Worm (Caenorhabditis elegans) whole organism, young adult: ENCODE results near the gene ufd-2.
A peak's percentile ranks its signal among the peaks of the same experiment; 100 is the strongest.

Experiments used
- B0019.2 ChIP-seq: fragments of 200-800 bp; sonication (Bioruptor generic); conservative IDR thresholded peaks from 2 replicates; pipeline ENCODE4 v1.3.6; 2022; ENCODE audit warnings: missing genetic modification reagents, missing genetic modification characterization, missing compliant biosample characterization
- B0336.3 ChIP-seq: fragments of 200-800 bp; sonication (Bioruptor generic); IDR thresholded peaks from 2 replicates; pipeline ENCODE4 v1.3.6; 2022; ENCODE audit warnings: missing genetic modification characterization, missing compliant biosample characterization
- F37B4.10 ChIP-seq: fragments of 200-800 bp; sonication (Bioruptor generic); IDR thresholded peaks from 2 replicates; pipeline ENCODE4 v1.3.6; 2022; ENCODE audit warnings: missing genetic modification characterization, missing compliant biosample characterization
- F39B2.1 ChIP-seq: fragments of 200-800 bp; sonication (Bioruptor generic); IDR thresholded peaks from 2 replicates; pipeline ENCODE4 v1.3.6; 2022; ENCODE audit warnings: missing genetic modification reagents, missing genetic modification characterization, missing compliant biosample characterization
- F55B11.4 ChIP-seq: sonication (generic microtip); optimal IDR thresholded peaks from 2 replicates; lab custom pipeline; 2016; ENCODE audit warnings: missing compliant biosample characterization, missing genetic modification characterization, borderline replicate concordance; ENCODE audit not compliant: insufficient read depth
- K12H6.12 ChIP-seq: fragments of 200-800 bp; sonication (Bioruptor generic); optimal IDR thresholded peaks from 2 replicates; lab custom pipeline; 2018; ENCODE audit warnings: mild to moderate bottlenecking, missing genetic modification characterization, missing compliant biosample characterization
- T07F8.4 ChIP-seq: sonication (generic microtip); optimal IDR thresholded peaks from 2 replicates; lab custom pipeline; 2016; ENCODE audit warnings: mild to moderate bottlenecking, missing genetic modification characterization, moderate library complexity, missing compliant biosample characterization
- Y53F4B.3 ChIP-seq: fragments of 200-800 bp; sonication (Bioruptor generic); IDR thresholded peaks from 2 replicates; pipeline ENCODE4 v1.3.6; 2022; ENCODE audit warnings: missing genetic modification reagents, missing genetic modification characterization, missing compliant biosample characterization
- Y56A3A.18 ChIP-seq: fragments of 200-800 bp; sonication (Bioruptor generic); IDR thresholded peaks from 2 replicates; pipeline ENCODE4 v1.3.6; 2022; ENCODE audit warnings: missing genetic modification reagents, missing genetic modification characterization, missing compliant biosample characterization
- Y79H2A.3 ChIP-seq: fragments of 200-800 bp; sonication (Bioruptor generic); conservative IDR thresholded peaks from 2 replicates; pipeline ENCODE4 v1.3.6; 2022; ENCODE audit warnings: missing genetic modification reagents, missing genetic modification characterization, missing compliant biosample characterization
- Y95B8A.8 ChIP-seq: fragments of 200-800 bp; sonication (Bioruptor generic); IDR thresholded peaks from 2 replicates; pipeline ENCODE4 v1.3.6; 2022; ENCODE audit warnings: missing genetic modification reagents, missing genetic modification characterization, missing compliant biosample characterization
- akir-1 ChIP-seq: fragments of 200-800 bp; sonication (Bioruptor generic); optimal IDR thresholded peaks from 2 replicates; lab custom pipeline; 2018; ENCODE audit warnings: mild to moderate bottlenecking, missing genetic modification characterization, moderate library complexity, missing compliant biosample characterization
- aptf-2 ChIP-seq: fragments of 200-800 bp; sonication (Bioruptor generic); conservative IDR thresholded peaks from 2 replicates; pipeline ENCODE4 v1.3.6; 2022; ENCODE audit warnings: missing genetic modification reagents, missing genetic modification characterization, missing compliant biosample characterization
- aptf-3 ChIP-seq: fragments of 200-800 bp; sonication (Bioruptor generic); IDR thresholded peaks from 2 replicates; pipeline ENCODE4 v1.3.6; 2022; ENCODE audit warnings: missing genetic modification characterization, missing compliant biosample characterization
- atf-7 ChIP-seq: sonication (generic microtip); optimal IDR thresholded peaks from 2 replicates; lab custom pipeline; 2017; ENCODE audit warnings: mild to moderate bottlenecking, missing genetic modification characterization, missing compliant biosample characterization
- attf-3 ChIP-seq: fragments of 200-800 bp; sonication (Bioruptor generic); conservative IDR thresholded peaks from 2 replicates; pipeline ENCODE4 v1.3.6; 2022; ENCODE audit warnings: missing genetic modification reagents, missing genetic modification characterization, missing compliant biosample characterization
- attf-6 ChIP-seq: fragments of 200-800 bp; sonication (Bioruptor generic); IDR thresholded peaks from 2 replicates; pipeline ENCODE4 v1.3.6; 2022; ENCODE audit warnings: missing genetic modification reagents, missing genetic modification characterization, missing compliant biosample characterization
- ceh-27 ChIP-seq: fragments of 200-800 bp; sonication (Bioruptor generic); optimal IDR thresholded peaks from 2 replicates; lab custom pipeline; 2018; ENCODE audit warnings: mild to moderate bottlenecking, missing genetic modification characterization, moderate library complexity, missing compliant biosample characterization
- ceh-58 ChIP-seq: fragments of 200-800 bp; sonication (Bioruptor generic); IDR thresholded peaks from 2 replicates; pipeline ENCODE4 v1.3.6; 2022; ENCODE audit warnings: missing genetic modification characterization, missing compliant biosample characterization
- ceh-91 ChIP-seq: fragments of 200-800 bp; sonication (Bioruptor generic); IDR thresholded peaks from 2 replicates; pipeline ENCODE4 v1.3.6; 2022; ENCODE audit warnings: missing genetic modification reagents, missing genetic modification characterization, missing compliant biosample characterization
- dox-1 ChIP-seq: fragments of 200-800 bp; sonication (Bioruptor generic); IDR thresholded peaks from 2 replicates; pipeline ENCODE4 v1.3.6; 2022; ENCODE audit warnings: missing genetic modification reagents, missing genetic modification characterization, missing compliant biosample characterization
- dpff-1 ChIP-seq: sonication (generic microtip); optimal IDR thresholded peaks from 2 replicates; lab custom pipeline; 2017; ENCODE audit warnings: mild to moderate bottlenecking, missing genetic modification characterization, missing compliant biosample characterization
- dpl-1 ChIP-seq: fragments of 150-350 bp; optimal IDR thresholded peaks from 2 replicates; lab custom pipeline; 2014; ENCODE audit warnings: missing biosample characterization, missing genetic modification reagents, missing genetic modification characterization
- egrh-3 ChIP-seq: fragments of 200-800 bp; sonication (Bioruptor generic); IDR thresholded peaks from 2 replicates; pipeline ENCODE4 v1.3.6; 2022; ENCODE audit warnings: missing genetic modification reagents, missing genetic modification characterization, missing compliant biosample characterization
- gei-17 ChIP-seq: fragments of 200-800 bp; sonication (Bioruptor generic); optimal IDR thresholded peaks from 2 replicates; lab custom pipeline; 2018; ENCODE audit warnings: mild to moderate bottlenecking, missing genetic modification characterization, missing compliant biosample characterization
- him-1 ChIP-seq: sonication (generic microtip); optimal IDR thresholded peaks from 2 replicates; lab custom pipeline; 2016; ENCODE audit warnings: missing genotype, missing genetic modification reagents, missing genetic modification characterization, missing compliant biosample characterization
- hlh-12 ChIP-seq: sonication (generic microtip); optimal IDR thresholded peaks from 2 replicates; lab custom pipeline; 2016; ENCODE audit warnings: missing genetic modification characterization, missing compliant biosample characterization
- lag-1 ChIP-seq: fragments of 200-800 bp; sonication (Bioruptor generic); IDR thresholded peaks from 2 replicates; pipeline ENCODE4 v1.3.6; 2022; ENCODE audit warnings: missing genetic modification reagents, missing genetic modification characterization, missing compliant biosample characterization
- let-607 ChIP-seq, 2 experiments: fragments of 200-800 bp in 1 of 2; sonication (Bioruptor generic) in 1 of 2; sonication (generic microtip) in 1 of 2; optimal IDR thresholded peaks; 2 replicates each; lab custom pipeline; 2016 to 2018; ENCODE audit warnings: mild to moderate bottlenecking in 2 of 2, missing compliant biosample characterization in 2 of 2, missing genetic modification characterization in 2 of 2, moderate library complexity in 2 of 2, missing genotype in 1 of 2
- lin-26 ChIP-seq: fragments of 200-800 bp; sonication (Bioruptor generic); IDR thresholded peaks from 2 replicates; pipeline ENCODE4 v1.3.6; 2022; ENCODE audit warnings: missing genetic modification reagents, missing genetic modification characterization, missing compliant biosample characterization
- lin-35 ChIP-seq, 3 experiments: fragments of 150-350 bp in 2 of 3; sonication (generic microtip) in 1 of 3; optimal IDR thresholded peaks; 2 replicates each; lab custom pipeline; 2014 to 2018; ENCODE audit warnings: missing biosample characterization in 3 of 3, missing genetic modification characterization in 3 of 3, missing genetic modification reagents in 3 of 3
- lir-1 ChIP-seq: fragments of 200-800 bp; sonication (Bioruptor generic); conservative IDR thresholded peaks from 2 replicates; pipeline ENCODE4 v1.3.6; 2022; ENCODE audit warnings: missing genetic modification reagents, missing genetic modification characterization, missing compliant biosample characterization
- lsl-1 ChIP-seq: fragments of 200-800 bp; sonication (Bioruptor generic); optimal IDR thresholded peaks from 2 replicates; lab custom pipeline; 2018; ENCODE audit warnings: mild to moderate bottlenecking, missing genetic modification characterization, moderate library complexity, missing compliant biosample characterization
- madf-6 ChIP-seq: fragments of 200-800 bp; sonication (Bioruptor generic); IDR thresholded peaks from 2 replicates; pipeline ENCODE4 v1.3.6; 2022; ENCODE audit warnings: missing genetic modification reagents, missing genetic modification characterization, missing compliant biosample characterization
- mxl-1 ChIP-seq: sonication (generic microtip); optimal IDR thresholded peaks from 2 replicates; lab custom pipeline; 2016; ENCODE audit warnings: missing genetic modification characterization, missing compliant biosample characterization
- nhr-120 ChIP-seq: fragments of 200-800 bp; sonication (Bioruptor generic); IDR thresholded peaks from 2 replicates; pipeline ENCODE4 v1.3.6; 2022; ENCODE audit warnings: missing genetic modification characterization, missing compliant biosample characterization
- nhr-80 ChIP-seq: sonication (generic microtip); optimal IDR thresholded peaks from 2 replicates; lab custom pipeline; 2016; ENCODE audit warnings: missing genetic modification characterization, missing compliant biosample characterization
- rcor-1 ChIP-seq: fragments of 200-800 bp; sonication (Bioruptor generic); IDR thresholded peaks from 2 replicates; pipeline ENCODE4 v1.3.6; 2022; ENCODE audit warnings: missing genetic modification reagents, missing genetic modification characterization, missing compliant biosample characterization
- rpc-1 ChIP-seq, 2 experiments: fragments of 150-350 bp in 1 of 2; sonication (generic microtip) in 1 of 2; optimal IDR thresholded peaks; 2 replicates each; lab custom pipeline; 2014 to 2018; ENCODE audit warnings: missing biosample characterization in 1 of 2, missing genetic modification characterization in 1 of 2, missing genetic modification reagents in 1 of 2, missing genotype in 1 of 2
- snpc-1.3 ChIP-seq: sonication (generic microtip); optimal IDR thresholded peaks from 2 replicates; lab custom pipeline; 2017; ENCODE audit warnings: missing genetic modification characterization, mild to moderate bottlenecking, missing compliant biosample characterization, antibody characterized with exemption, moderate library complexity, missing genotype, missing genetic modification reagents; ENCODE audit not compliant: insufficient read depth
- snpc-3.4 ChIP-seq: sonication (generic microtip); optimal IDR thresholded peaks from 2 replicates; lab custom pipeline; 2017; ENCODE audit warnings: missing genetic modification characterization, mild to moderate bottlenecking, missing compliant biosample characterization, antibody characterized with exemption, moderate library complexity, missing genotype, missing genetic modification reagents
- tbx-9 ChIP-seq: sonication (generic microtip); optimal IDR thresholded peaks from 2 replicates; lab custom pipeline; 2016; ENCODE audit warnings: borderline replicate concordance, missing genetic modification characterization, inconsistent platforms, missing compliant biosample characterization
- tlf-1 ChIP-seq: fragments of 200-800 bp; sonication (Bioruptor generic); optimal IDR thresholded peaks from 2 replicates; lab custom pipeline; 2018; ENCODE audit warnings: mild to moderate bottlenecking, missing genetic modification characterization, missing compliant biosample characterization
- unc-130 ChIP-seq: sonication (generic microtip); optimal IDR thresholded peaks from 2 replicates; lab custom pipeline; 2016; ENCODE audit warnings: missing genetic modification reagents, missing genetic modification characterization, missing compliant biosample characterization
- xnd-1 ChIP-seq: sonication (generic microtip); optimal IDR thresholded peaks from 2 replicates; lab custom pipeline; 2016; ENCODE audit warnings: missing genotype, missing genetic modification reagents, missing genetic modification characterization, missing compliant biosample characterization
- zfh-2 ChIP-seq: fragments of 200-800 bp; sonication (Bioruptor generic); conservative IDR thresholded peaks from 2 replicates; pipeline ENCODE4 v1.3.6; 2022; ENCODE audit warnings: missing genetic modification reagents, missing genetic modification characterization, missing compliant biosample characterization
- ztf-18 ChIP-seq: sonication (generic microtip); optimal IDR thresholded peaks from 2 replicates; lab custom pipeline; 2016; ENCODE audit warnings: missing genotype, mild to moderate bottlenecking, missing genetic modification characterization, missing compliant biosample characterization
- ztf-25 ChIP-seq: fragments of 200-800 bp; sonication (Bioruptor generic); IDR thresholded peaks from 2 replicates; pipeline ENCODE4 v1.3.6; 2022; ENCODE audit warnings: missing genetic modification reagents, missing genetic modification characterization, missing compliant biosample characterization

The ufd-2 gene

ce11 chrII:8062334-8062791 is at the start of gene ufd-2 (continued):
- no peak for TF ChIP-seq hlh-12 (tag; lab: Kevin White, UChicago)
- TF ChIP-seq attf-3 = peak; percentile 59; the same call in 1 of the 2 replicates
- TF ChIP-seq B0019.2 (GFP tag; lab: Robert Waterston, UW) = no peak
- TF ChIP-seq T07F8.4 (tag; lab: Kevin White, UChicago) = no peak
- TF ChIP-seq lin-35 (GFP tag; optimal IDR thresholded peaks at IDR 0.05; lab: Kevin White, UChicago) = peak in 1 of 3 experiments; percentile 31
- no peak for TF ChIP-seq snpc-3.4
- TF ChIP-seq ceh-91 (GFP tag; lab: Robert Waterston, UW) = 0 out of 2 replicates have a peak, but pooled peaks have one; percentile 62
- TF ChIP-seq F55B11.4 (tag; lab: Kevin White, UChicago) = no peak
- TF ChIP-seq lag-1 (GFP tag; lab: Robert Waterston, UW) = no peak
- no peak for TF ChIP-seq Y56A3A.18 (GFP tag; lab: Robert Waterston, UW)
- TF ChIP-seq lin-26 (GFP tag; lab: Robert Waterston, UW) = peak; percentile 68; the same call in 1 of the 2 replicates
- TF ChIP-seq tlf-1 (GFP tag; lab: Kevin White, UChicago) = no peak
- TF ChIP-seq B0336.3 = no peak; the same call in 1 of the 2 replicates
- TF ChIP-seq madf-6 (GFP tag; lab: Robert Waterston, UW) = no peak
- TF ChIP-seq tbx-9 = no peak
- peak; percentile 22 for TF ChIP-seq xnd-1 (tag; lab: Kevin White, UChicago)
- TF ChIP-seq atf-7 = no peak
- TF ChIP-seq K12H6.12 (tag; lab: Kevin White, UChicago) = peak; percentile 46
- no peak for TF ChIP-seq ceh-58 (GFP tag; lab: Robert Waterston, UW)
- no peak for TF ChIP-seq zfh-2 (GFP tag; lab: Robert Waterston, UW)
- TF ChIP-seq snpc-1.3 (tag; lab: Kevin White, UChicago) = no peak
- peak; percentile 64 for TF ChIP-seq lsl-1 (GFP tag; lab: Kevin White, UChicago)
- TF ChIP-seq dpff-1 = no peak
- TF ChIP-seq Y79H2A.3 (GFP tag; lab: Robert Waterston, UW) = no peak
- 0 out of 2 replicates have a peak, but pooled peaks have one; percentile 64 for TF ChIP-seq rcor-1 (GFP tag; lab: Robert Waterston, UW)
- TF ChIP-seq F39B2.1 (GFP tag; lab: Robert Waterston, UW) = no peak
- no peak for TF ChIP-seq ceh-27
- peak; percentile 87 for TF ChIP-seq nhr-80 (tag; lab: Kevin White, UChicago)
- no peak for TF ChIP-seq aptf-3 (GFP tag; lab: Robert Waterston, UW)
- TF ChIP-seq gei-17 = no peak
- no peak for TF ChIP-seq mxl-1 (tag; lab: Kevin White, UChicago)
- peak; percentile 64 for TF ChIP-seq egrh-3 (GFP tag; lab: Robert Waterston, UW)
- no peak for TF ChIP-seq rpc-1 (optimal IDR thresholded peaks at IDR 0.05; lab: Kevin White, UChicago)
- no peak for TF ChIP-seq rpc-1 (tag; optimal IDR thresholded peaks at IDR 0.05; lab: Kevin White, UChicago)
- no peak for TF ChIP-seq aptf-2 (GFP tag; lab: Robert Waterston, UW)
- no peak for TF ChIP-seq lir-1 (GFP tag; lab: Robert Waterston, UW)
- TF ChIP-seq ztf-25 = no peak
- TF ChIP-seq nhr-120 (GFP tag; lab: Robert Waterston, UW) = no peak
- no peak for TF ChIP-seq F37B4.10 (GFP tag; lab: Robert Waterston, UW)
- TF ChIP-seq let-607 (tag; optimal IDR thresholded peaks at IDR 0.05; lab: Kevin White, UChicago) = peak in 1 of 2 experiments; percentile 17
- TF ChIP-seq attf-6 (GFP tag; lab: Robert Waterston, UW) = no peak
- TF ChIP-seq unc-130 (GFP tag; lab: Kevin White, UChicago) = no peak
- TF ChIP-seq dox-1 (GFP tag; lab: Robert Waterston, UW) = no peak
- no peak for TF ChIP-seq Y95B8A.8 (GFP tag; lab: Robert Waterston, UW)
- no peak for TF ChIP-seq akir-1
- no peak for TF ChIP-seq him-1 (tag; lab: Kevin White, UChicago)
- peak; percentile 48 for TF ChIP-seq dpl-1 (GFP tag; lab: Kevin White, UChicago)
- TF ChIP-seq ztf-18 = peak; percentile 80
- no peak for TF ChIP-seq Y53F4B.3
